Fruit fly (Drosophila melanogaster) whole organism: ENCODE measurements around the gene Actn3.

Source experiments
- CG8478 ChIP-seq: fragments of >200 bp; optimal IDR thresholded peaks from 2 replicates; lab custom pipeline; 2018; ENCODE audit warnings: inconsistent platforms
- pan ChIP-seq: fragments of >200 bp; optimal IDR thresholded peaks from 2 replicates; lab custom pipeline; 2017
- psq ChIP-seq: fragments of >200 bp; optimal IDR thresholded peaks from 2 replicates; lab custom pipeline; 2017
- usp ChIP-seq: fragments of >200 bp; optimal IDR thresholded peaks from 2 replicates; lab custom pipeline; 2017; ENCODE audit warnings: missing biosample characterization, missing genetic modification characterization, mixed read lengths

DNA sequence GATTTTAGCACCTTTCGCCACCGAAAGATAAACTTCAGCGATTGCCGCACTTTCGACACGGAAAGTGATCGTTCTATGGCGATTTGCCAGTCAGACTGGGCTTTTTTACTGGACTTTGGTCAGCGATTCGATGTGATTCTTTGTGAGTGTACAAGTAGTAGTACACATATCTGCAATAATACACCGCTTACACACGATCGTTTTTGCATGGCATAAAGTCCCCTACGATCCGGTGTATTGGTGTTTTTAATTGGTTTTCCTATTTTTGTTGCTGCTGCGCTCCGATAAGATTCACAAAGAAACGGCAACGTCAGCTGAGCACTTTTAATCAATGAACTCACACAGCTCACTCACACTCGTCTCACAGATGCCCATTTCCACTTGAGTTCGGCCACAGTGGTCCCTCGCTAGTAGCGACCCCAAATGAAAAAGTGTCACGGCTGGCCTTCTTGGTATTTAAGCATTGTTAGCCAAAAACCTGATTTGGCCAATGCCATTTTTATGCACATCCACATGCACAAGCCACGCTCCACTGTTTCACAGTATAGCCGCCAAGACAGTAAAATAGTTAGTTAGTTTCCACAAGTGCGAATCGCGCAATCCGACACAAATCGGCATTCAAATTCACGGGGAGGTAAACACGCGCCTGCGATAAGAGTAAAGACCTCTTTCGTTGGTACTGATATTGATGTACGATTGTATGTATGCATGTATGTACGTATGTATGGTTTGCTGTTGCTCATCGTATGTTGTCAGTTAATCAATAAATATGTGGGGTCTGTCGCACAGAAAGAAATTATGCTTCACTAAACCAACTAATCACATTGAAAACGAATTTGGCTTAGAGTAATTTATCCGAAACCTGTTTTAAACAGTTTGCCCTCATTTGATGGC lies 8.8 kb upstream of the Actn3 start:
- TF ChIP-seq CG8478 (lab: Kevin White, UChicago): no peak
- no peak for TF ChIP-seq pan (lab: Kevin White, UChicago)
- TF ChIP-seq usp (GFP tag; lab: Kevin White, UChicago): no peak
- no peak for TF ChIP-seq psq (lab: Kevin White, UChicago)
